Worm (Caenorhabditis elegans): ENCODE measurements around the gene F46E10.2.

DNA sequence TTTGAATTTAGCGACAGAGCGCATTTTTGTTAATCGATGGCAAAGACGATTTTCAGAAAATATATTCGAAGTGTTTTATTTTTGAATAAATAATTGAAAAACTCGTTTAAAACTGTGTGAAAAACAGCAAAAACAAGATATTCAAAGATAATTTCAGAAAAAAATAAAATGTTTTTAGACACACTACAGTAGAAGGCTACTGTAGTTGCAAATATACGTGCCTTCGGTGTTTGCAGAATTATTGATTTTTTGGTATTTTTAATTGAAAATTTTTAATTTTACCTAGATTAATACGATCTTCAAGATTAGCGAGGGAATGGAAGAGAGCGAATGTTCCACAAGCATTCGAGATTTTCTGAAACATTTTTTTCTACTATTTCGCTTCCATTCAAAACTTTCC, 9.6 kb upstream of the F46E10.2 start:
- TF ChIP-seq B0310.2 (tag; optimal IDR thresholded peaks at IDR 0.05): no peak
- TF ChIP-seq ceh-36 (tag; optimal IDR thresholded peaks at IDR 0.05): no peak
- no peak for TF ChIP-seq tbx-37 (GFP tag; conservative IDR thresholded peaks at IDR 0.05)
- TF ChIP-seq ama-1 (optimal IDR thresholded peaks at IDR 0.05): no peak
- no peak for TF ChIP-seq tbx-11 (GFP tag; IDR thresholded peaks at IDR 0.05)
- TF ChIP-seq ceh-13 (GFP tag; optimal IDR thresholded peaks at IDR 0.05): no peak
- no peak for TF ChIP-seq aly-1 (tag; optimal IDR thresholded peaks at IDR 0.05)
- TF ChIP-seq flt-1 (GFP tag; IDR thresholded peaks at IDR 0.05): no peak
- no peak for TF ChIP-seq hnd-1 (tag; optimal IDR thresholded peaks at IDR 0.05)
- TF ChIP-seq sea-1 (GFP tag; conservative IDR thresholded peaks at IDR 0.05): no peak
- TF ChIP-seq scrt-1 (GFP tag; IDR thresholded peaks at IDR 0.05): no peak
- no peak for TF ChIP-seq F13C5.2 (tag; optimal IDR thresholded peaks at IDR 0.05)
- TF ChIP-seq ets-7 (tag; optimal IDR thresholded peaks at IDR 0.05): no peak
- TF ChIP-seq tra-4 (tag; optimal IDR thresholded peaks at IDR 0.05): no peak
